Worm (Caenorhabditis elegans) whole organism, midembryonic: ENCODE data around the gene Y69H2.7.

ENCODE experiments used
- T22C8.4 ChIP-seq: fragments of 200-800 bp; sonication (Bioruptor generic); IDR thresholded peaks from 2 replicates; pipeline ENCODE4 v1.3.6; 2022; ENCODE audit warnings: missing genetic modification characterization, missing compliant biosample characterization
- flt-1 ChIP-seq: fragments of 200-800 bp; sonication (Bioruptor generic); IDR thresholded peaks from 2 replicates; pipeline ENCODE4 v1.3.6; 2022; ENCODE audit warnings: missing genetic modification characterization, missing compliant biosample characterization
- med-1 ChIP-seq: sonication (generic microtip); optimal IDR thresholded peaks from 2 replicates; lab custom pipeline; 2017; ENCODE audit warnings: missing genetic modification characterization, mild to moderate bottlenecking, missing compliant biosample characterization, antibody characterized with exemption, missing genetic modification reagents; ENCODE audit not compliant: insufficient read depth
- ref-1 ChIP-seq: fragments of 200-800 bp; sonication (Bioruptor generic); conservative IDR thresholded peaks from 2 replicates; pipeline ENCODE4 v1.3.6; 2022; ENCODE audit warnings: missing genetic modification reagents, missing genetic modification characterization, missing compliant biosample characterization
- tab-1 ChIP-seq: fragments of 200-800 bp; sonication (Bioruptor generic); IDR thresholded peaks from 2 replicates; pipeline ENCODE4 v1.3.6; 2022; ENCODE audit warnings: missing genetic modification characterization, missing compliant biosample characterization
- ztf-23 ChIP-seq: fragments of 200-800 bp; sonication (Bioruptor generic); IDR thresholded peaks from 2 replicates; pipeline ENCODE4 v1.3.6; 2022; ENCODE audit warnings: missing genetic modification reagents, missing genetic modification characterization, missing compliant biosample characterization
- ztf-29 ChIP-seq: fragments of 200-800 bp; sonication (Bioruptor generic); IDR thresholded peaks from 2 replicates; pipeline ENCODE4 v1.3.6; 2022; ENCODE audit warnings: missing genetic modification reagents, missing genetic modification characterization, missing compliant biosample characterization

DNA sequence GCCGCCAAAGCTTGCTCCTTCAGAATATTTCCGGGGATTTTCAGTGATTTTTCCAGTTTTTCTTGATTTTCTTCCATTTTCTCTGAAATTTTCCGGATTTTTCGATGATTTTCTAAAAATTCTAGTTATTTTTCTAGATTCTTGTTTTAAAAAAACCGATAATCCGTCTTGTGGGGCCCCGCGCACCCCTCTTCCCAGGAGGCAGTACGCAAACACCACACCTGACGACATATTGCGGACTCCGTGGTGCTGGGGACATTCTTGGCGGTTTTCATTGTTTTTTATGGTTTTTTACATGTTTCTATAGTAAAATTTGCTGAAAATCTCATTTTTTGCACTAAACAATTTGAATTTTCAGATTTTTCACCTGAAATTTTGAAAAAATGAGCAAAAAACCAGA lies at the start of gene Y69H2.7, which contains the start of gene ubc-19:
- TF ChIP-seq tab-1, result no peak
- TF ChIP-seq T22C8.4 (GFP tag; lab: Robert Waterston, UW), result no peak
- no peak for TF ChIP-seq ref-1 (GFP tag; lab: Robert Waterston, UW)
- TF ChIP-seq ztf-23, result no peak
- no peak for TF ChIP-seq ztf-29 (GFP tag; lab: Robert Waterston, UW)
- no peak for TF ChIP-seq flt-1 (GFP tag; lab: Robert Waterston, UW)
- no peak for TF ChIP-seq med-1 (GFP tag; lab: Kevin White, UChicago)
